Fruit fly (Drosophila melanogaster): ENCODE results near the gene Cox11.

Cox11 gene

DNA sequence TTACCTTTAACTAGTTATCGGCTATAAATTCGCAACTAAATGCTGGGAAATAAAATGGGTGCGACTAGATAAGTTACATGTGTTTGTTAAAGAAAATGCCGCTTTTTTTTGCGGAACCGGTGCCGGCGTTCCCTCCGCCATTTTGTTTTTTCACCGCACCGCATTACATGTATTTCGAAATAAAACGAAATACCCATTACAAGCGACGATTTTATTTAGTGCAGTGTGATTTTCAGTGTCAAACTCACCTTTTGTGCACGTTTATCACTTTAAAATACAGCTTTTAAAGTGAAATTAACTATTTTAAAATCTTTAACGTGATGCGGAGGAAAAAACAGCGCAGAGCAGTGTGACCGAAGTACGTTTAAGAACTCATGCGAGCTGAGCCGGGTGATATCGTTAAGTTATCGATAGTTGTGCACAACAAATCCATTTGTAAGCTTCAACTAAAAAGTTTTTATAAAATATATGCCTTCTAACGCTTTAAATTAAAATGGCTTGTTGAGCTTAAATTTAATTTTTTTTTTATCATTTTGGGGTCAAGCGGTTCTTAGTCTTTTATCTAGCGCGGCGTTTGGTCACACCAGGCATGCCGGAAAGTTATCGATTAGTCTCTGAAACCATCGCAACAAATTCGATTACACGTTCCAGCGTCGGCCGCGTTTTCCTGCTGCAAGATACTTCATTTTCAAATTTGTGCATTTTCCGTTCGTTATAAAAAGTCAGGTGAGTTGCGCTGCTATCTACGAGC is 15.4 kb downstream of the Cox11 start, which contains the start of the genes Hel25E and Lam (continued):
- no peak for TF ChIP-seq prd (optimal IDR thresholded peaks at IDR 0.05)
- TF ChIP-seq prd (GFP tag; IDR thresholded peaks at IDR 0.05), result no peak
- TF ChIP-seq CG12659 (GFP tag; optimal IDR thresholded peaks at IDR 0.05), result peak; percentile 61
- TF ChIP-seq vfl (GFP tag; optimal IDR thresholded peaks at IDR 0.05), result no peak
- TF ChIP-seq CG12104 (GFP tag; optimal IDR thresholded peaks at IDR 0.05), result peak; percentile 9
- no peak for TF ChIP-seq CG15696 (tag; optimal IDR thresholded peaks at IDR 0.05)
- peak; percentile 69 for TF ChIP-seq bbx (GFP tag; IDR thresholded peaks at IDR 0.05; ENCODE audit: partially characterized antibody)
- TF ChIP-seq stwl (tag; optimal IDR thresholded peaks at IDR 0.05), result peak; percentile 71
- TF ChIP-seq HmgZ (tag; optimal IDR thresholded peaks at IDR 0.05), result peak; percentile 58
- TF ChIP-seq CG8359 (GFP tag; optimal IDR thresholded peaks at IDR 0.05; ENCODE audit: borderline replicate concordance), result no peak
- peak; percentile 22 for TF ChIP-seq CG9609 (GFP tag; optimal IDR thresholded peaks at IDR 0.05)
- TF ChIP-seq Med (GFP tag), result peak; percentile 81
- TF ChIP-seq vnd (GFP tag; IDR thresholded peaks at IDR 0.05; ENCODE audit: partially characterized antibody), result peak; percentile 85
- peak; percentile 83 for TF ChIP-seq amos (GFP tag; IDR thresholded peaks at IDR 0.05; ENCODE audit: partially characterized antibody)
- peak; percentile 91 for TF ChIP-seq Hr3 (GFP tag; optimal IDR thresholded peaks at IDR 0.05)
- TF ChIP-seq CG14860 (GFP tag; IDR thresholded peaks at IDR 0.05; ENCODE audit: partially characterized antibody), result peak; percentile 66; the same call in 1 of the 3 replicates
- peak; percentile 75 for TF ChIP-seq nmo (GFP tag; optimal IDR thresholded peaks at IDR 0.05)
- TF ChIP-seq NK7.1 (GFP tag; optimal IDR thresholded peaks at IDR 0.05), result no peak
- TF ChIP-seq CG3995 (GFP tag; optimal IDR thresholded peaks at IDR 0.05), result peak; percentile 49
- TF ChIP-seq Dek (tag; optimal IDR thresholded peaks at IDR 0.05), result peak; percentile 17
- TF ChIP-seq zen2 (GFP tag; IDR thresholded peaks at IDR 0.05; ENCODE audit: partially characterized antibody), result peak; percentile 85
- TF ChIP-seq CG2129 (GFP tag; IDR thresholded peaks at IDR 0.05; ENCODE audit: partially characterized antibody), result peak; percentile 87
- TF ChIP-seq Abd-B (GFP tag; optimal IDR thresholded peaks at IDR 0.05), result no peak
- no peak for TF ChIP-seq ham (GFP tag; IDR thresholded peaks at IDR 0.05)
- peak; percentile 86 for TF ChIP-seq CG34224 (GFP tag; IDR thresholded peaks at IDR 0.05; ENCODE audit: partially characterized antibody)
- TF ChIP-seq toy (GFP tag; IDR thresholded peaks at IDR 0.05), result no peak
- TF ChIP-seq hb (GFP tag; IDR thresholded peaks at IDR 0.05; ENCODE audit: partially characterized antibody), result peak; percentile 79; the same call in 2 of the 3 replicates
- TF ChIP-seq ato (GFP tag; IDR thresholded peaks at IDR 0.05; ENCODE audit: partially characterized antibody), result peak; percentile 83
- no peak for TF ChIP-seq CG15269 (tag; optimal IDR thresholded peaks at IDR 0.05)
- TF ChIP-seq nerfin-1 (tag; optimal IDR thresholded peaks at IDR 0.05), result no peak
- TF ChIP-seq CHES-1-like (GFP tag; optimal IDR thresholded peaks at IDR 0.05), result peak; percentile 42
- TF ChIP-seq phol (tag; optimal IDR thresholded peaks at IDR 0.05), result peak; percentile 96
- no peak for TF ChIP-seq CG2202 (tag; optimal IDR thresholded peaks at IDR 0.05)
- TF ChIP-seq inv (GFP tag; IDR thresholded peaks at IDR 0.05; ENCODE audit: partially characterized antibody), result peak; percentile 81
- no peak for TF ChIP-seq eve (GFP tag; optimal IDR thresholded peaks at IDR 0.05)
- no peak for TF ChIP-seq CG32767 (GFP tag; IDR thresholded peaks at IDR 0.05)
- no peak for TF ChIP-seq CG31441 (GFP tag; IDR thresholded peaks at IDR 0.05)
- TF ChIP-seq CG17186 (GFP tag; optimal IDR thresholded peaks at IDR 0.05), result peak; percentile 79
- peak; percentile 50 for TF ChIP-seq CG17829 (tag; optimal IDR thresholded peaks at IDR 0.05)
- TF ChIP-seq tll (GFP tag; optimal IDR thresholded peaks at IDR 0.05), result no peak
- TF ChIP-seq CG14965 (GFP tag; optimal IDR thresholded peaks at IDR 0.05; ENCODE audit: borderline replicate concordance), result no peak
- TF ChIP-seq Oaz (GFP tag; IDR thresholded peaks at IDR 0.05), result no peak
- peak; percentile 98 for TF ChIP-seq CG9797 (GFP tag; optimal IDR thresholded peaks at IDR 0.05)
- peak; percentile 63 for TF ChIP-seq CG12391 (tag; optimal IDR thresholded peaks at IDR 0.05)
- peak; percentile 81 for TF ChIP-seq CG6791 (GFP tag; IDR thresholded peaks at IDR 0.05; ENCODE audit: partially characterized antibody)
- TF ChIP-seq CG8388 (GFP tag; optimal IDR thresholded peaks at IDR 0.05), result no peak
- TF ChIP-seq CG13287 (GFP tag; IDR thresholded peaks at IDR 0.05; ENCODE audit: partially characterized antibody), result peak; percentile 95

All from whole organism, embryonic.